Fruit fly (Drosophila melanogaster): ENCODE data around the gene CG8997.
A peak's percentile ranks its signal among the peaks of the same experiment; 100 is the strongest.

The CG8997 gene

DNA sequence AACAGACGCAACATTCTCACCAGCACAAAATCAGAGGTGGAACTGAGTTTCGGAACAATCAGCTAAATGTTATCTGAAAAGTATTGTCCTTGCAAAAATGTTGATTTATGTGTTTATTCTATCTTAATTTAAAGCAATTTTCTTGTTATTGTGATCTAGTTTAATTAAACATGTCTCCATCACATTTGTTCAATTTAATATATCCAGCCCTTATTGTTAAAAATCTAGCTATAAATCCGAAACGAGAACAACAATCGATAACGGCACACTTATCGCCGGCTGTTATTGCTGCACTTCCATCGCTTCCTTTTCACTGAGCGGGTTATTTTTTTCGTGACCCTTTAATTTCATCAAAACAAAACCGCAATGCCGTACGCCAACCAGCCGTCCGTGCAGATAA, 12.1 kb downstream of the CG8997 start, which contains the start of the genes GatC, PolG2 and Polr2C (continued):
- TF ChIP-seq CG11093 (GFP tag; IDR thresholded peaks at IDR 0.05) (no peak), CG8089 (GFP tag; optimal IDR thresholded peaks at IDR 0.05) (peak; percentile 12), bbx (GFP tag; IDR thresholded peaks at IDR 0.05; ENCODE audit: partially characterized antibody) (peak; percentile 76), CG17359 (tag; optimal IDR thresholded peaks at IDR 0.05) (no peak), CG32532 (GFP tag; IDR thresholded peaks at IDR 0.05) (peak; percentile 34; the same call in 1 of the 2 replicates), CoRest (tag; optimal IDR thresholded peaks at IDR 0.05) (peak; percentile 56), CG12299 (tag; optimal IDR thresholded peaks at IDR 0.05) (peak; percentile 64), oc (tag; optimal IDR thresholded peaks at IDR 0.05) (no peak), GATAe (GFP tag; conservative IDR thresholded peaks at IDR 0.05) (no peak), grau (tag; optimal IDR thresholded peaks at IDR 0.05) (peak; percentile 65), Hand (GFP tag; optimal IDR thresholded peaks at IDR 0.05) (no peak), CG4282 (GFP tag; optimal IDR thresholded peaks at IDR 0.05) (no peak), CG11695 (GFP tag; IDR thresholded peaks at IDR 0.05) (no peak), cad (GFP tag; optimal IDR thresholded peaks at IDR 0.05) (no peak), org-1 (GFP tag; optimal IDR thresholded peaks at IDR 0.05) (no peak), exex (tag; optimal IDR thresholded peaks at IDR 0.05) (no peak), onecut (GFP tag; IDR thresholded peaks at IDR 0.05) (no peak), CG7372 (GFP tag; IDR thresholded peaks at IDR 0.05) (no peak), Mrtf (GFP tag; IDR thresholded peaks at IDR 0.05) (no peak), Nf-YA (GFP tag; IDR thresholded peaks at IDR 0.05) (no peak), Hr78 (GFP tag; optimal IDR thresholded peaks at IDR 0.05) (no peak), Abd-B (GFP tag; optimal IDR thresholded peaks at IDR 0.05) (peak; percentile 36), zfh1 (GFP tag; IDR thresholded peaks at IDR 0.05) (peak; percentile 52; the same call in 1 of the 3 replicates), trh (GFP tag; optimal IDR thresholded peaks at IDR 0.05) (no peak), CG4707 (GFP tag; optimal IDR thresholded peaks at IDR 0.05) (no peak), ham (GFP tag; IDR thresholded peaks at IDR 0.05) (no peak), gcm (GFP tag; optimal IDR thresholded peaks at IDR 0.05) (peak; percentile 53), PHDP (tag; optimal IDR thresholded peaks at IDR 0.05) (no peak), Med (GFP tag) (peak; percentile 81), CG11504 (tag; optimal IDR thresholded peaks at IDR 0.05) (no peak), Drgx (GFP tag; IDR thresholded peaks at IDR 0.05) (no peak), gro (GFP tag; optimal IDR thresholded peaks at IDR 0.05) (peak; percentile 13), CG3163 (GFP tag; optimal IDR thresholded peaks at IDR 0.05) (no peak), Elba2 (GFP tag; optimal IDR thresholded peaks at IDR 0.05) (peak; percentile 67), zfh2 (GFP tag; optimal IDR thresholded peaks at IDR 0.05) (peak; percentile 55), CG17568 (GFP tag; optimal IDR thresholded peaks at IDR 0.05) (no peak), Tbp (GFP tag; optimal IDR thresholded peaks at IDR 0.05) (no peak), Doc2 (GFP tag; IDR thresholded peaks at IDR 0.05) (no peak), ara (GFP tag; IDR thresholded peaks at IDR 0.05) (no peak), hb (GFP tag; IDR thresholded peaks at IDR 0.05; ENCODE audit: partially characterized antibody) (peak; percentile 67; the same call in 2 of the 3 replicates), Poxn (GFP tag; IDR thresholded peaks at IDR 0.05) (no peak), ems (GFP tag; optimal IDR thresholded peaks at IDR 0.05) (no peak), CG43689 (GFP tag; IDR thresholded peaks at IDR 0.05) (no peak), repo (GFP tag; optimal IDR thresholded peaks at IDR 0.05) (no peak), psq (GFP tag; optimal IDR thresholded peaks at IDR 0.05) (no peak), cg (GFP tag; optimal IDR thresholded peaks at IDR 0.05) (no peak), fd102C (GFP tag; optimal IDR thresholded peaks at IDR 0.05) (no peak), E2f2 (GFP tag; IDR thresholded peaks at IDR 0.05) (peak; percentile 74), slp2 (GFP tag; optimal IDR thresholded peaks at IDR 0.05) (no peak), Sin3A (optimal IDR thresholded peaks at IDR 0.05) (peak; percentile 77), CG30020 (tag; optimal IDR thresholded peaks at IDR 0.05) (peak; percentile 55), stc (GFP tag; IDR thresholded peaks at IDR 0.05) (no peak), CG7963 (GFP tag; IDR thresholded peaks at IDR 0.05; ENCODE audit: partially characterized antibody) (peak; percentile 73)
